Fruit fly (Drosophila melanogaster) whole organism, adult: ENCODE data around the gene tsl.

Source experiments
- CG11617 ChIP-seq: fragments of 200-800 bp; sonication (Bioruptor generic); optimal IDR thresholded peaks from 2 replicates; lab custom pipeline; 2017; ENCODE audit warnings: mild to moderate bottlenecking, missing biosample characterization, missing genetic modification reagents, missing genetic modification characterization
- CG12768 ChIP-seq: fragments of 200-800 bp; sonication (Bioruptor generic); optimal IDR thresholded peaks from 2 replicates; lab custom pipeline; 2017; ENCODE audit warnings: missing biosample characterization, missing genetic modification characterization, mild to moderate bottlenecking, moderate library complexity, missing genetic modification reagents
- CG14711 ChIP-seq: fragments of 200-800 bp; sonication (Bioruptor generic); optimal IDR thresholded peaks from 2 replicates; lab custom pipeline; 2018; ENCODE audit warnings: missing biosample characterization, mild to moderate bottlenecking, missing genetic modification characterization, moderate library complexity
- CG1620 ChIP-seq: fragments of 200-800 bp; sonication (Bioruptor generic); optimal IDR thresholded peaks from 2 replicates; lab custom pipeline; 2016; ENCODE audit warnings: missing biosample characterization, missing genetic modification characterization
- CG33017 ChIP-seq: fragments of 200-800 bp; sonication (Bioruptor generic); optimal IDR thresholded peaks from 2 replicates; lab custom pipeline; 2018; ENCODE audit warnings: missing biosample characterization, mild to moderate bottlenecking, missing genetic modification characterization, moderate library complexity
- CG5204 ChIP-seq: fragments of 200-800 bp; sonication (Bioruptor generic); optimal IDR thresholded peaks from 2 replicates; lab custom pipeline; 2016; ENCODE audit warnings: missing biosample characterization, missing genetic modification characterization
- CG7045 ChIP-seq: fragments of 200-800 bp; sonication (Bioruptor generic); optimal IDR thresholded peaks from 2 replicates; lab custom pipeline; 2017; ENCODE audit warnings: missing biosample characterization, mild to moderate bottlenecking, missing genetic modification characterization
- CG7101 ChIP-seq: fragments of 200-800 bp; sonication (Bioruptor generic); optimal IDR thresholded peaks from 2 replicates; lab custom pipeline; 2018; ENCODE audit warnings: missing biosample characterization, mild to moderate bottlenecking, missing genetic modification characterization, moderate library complexity
- Clk ChIP-seq: fragments of 200-800 bp; sonication (Bioruptor generic); optimal IDR thresholded peaks from 2 replicates; lab custom pipeline; 2017; ENCODE audit warnings: missing biosample characterization, missing genetic modification characterization
- Crg-1 ChIP-seq: fragments of 200-800 bp; sonication (Bioruptor generic); optimal IDR thresholded peaks from 2 replicates; lab custom pipeline; 2016; ENCODE audit warnings: missing biosample characterization, missing genetic modification characterization
- Mnt ChIP-seq: fragments of 200-800 bp; sonication (Bioruptor generic); optimal IDR thresholded peaks from 2 replicates; lab custom pipeline; 2016; ENCODE audit warnings: missing biosample characterization, mild to moderate bottlenecking, missing genetic modification characterization
- bab1 ChIP-seq: fragments of 200-800 bp; sonication (Bioruptor generic); optimal IDR thresholded peaks from 3 replicates; lab custom pipeline; 2019; ENCODE audit warnings: missing biosample characterization, mild to moderate bottlenecking, missing genetic modification characterization, moderate library complexity
- cic ChIP-seq: fragments of 200-800 bp; sonication (Bioruptor generic); optimal IDR thresholded peaks from 2 replicates; lab custom pipeline; 2017; ENCODE audit warnings: missing biosample characterization, mild to moderate bottlenecking, missing genetic modification characterization, moderate library complexity
- cnc ChIP-seq, 2 experiments: fragments of >200 bp; optimal IDR thresholded peaks; 2 replicates each; lab custom pipeline; 2017
- kay ChIP-seq: fragments of 200-800 bp; sonication (Bioruptor generic); peaks from one replicate; lab custom pipeline; 2016; ENCODE audit warnings: missing biosample characterization, missing genetic modification characterization, borderline replicate concordance
- ovo ChIP-seq: fragments of 200-800 bp; sonication (Bioruptor generic); optimal IDR thresholded peaks from 2 replicates; lab custom pipeline; 2016; ENCODE audit warnings: missing biosample characterization, missing genetic modification characterization
- tj ChIP-seq: fragments of 200-800 bp; sonication (Bioruptor generic); optimal IDR thresholded peaks from 3 replicates; lab custom pipeline; 2017; ENCODE audit warnings: missing biosample characterization, mild to moderate bottlenecking, missing genetic modification characterization, moderate library complexity
- toe ChIP-seq: fragments of 200-800 bp; sonication (Bioruptor generic); optimal IDR thresholded peaks from 2 replicates; lab custom pipeline; 2016; ENCODE audit warnings: missing biosample characterization, missing genetic modification characterization

The tsl gene

DNA sequence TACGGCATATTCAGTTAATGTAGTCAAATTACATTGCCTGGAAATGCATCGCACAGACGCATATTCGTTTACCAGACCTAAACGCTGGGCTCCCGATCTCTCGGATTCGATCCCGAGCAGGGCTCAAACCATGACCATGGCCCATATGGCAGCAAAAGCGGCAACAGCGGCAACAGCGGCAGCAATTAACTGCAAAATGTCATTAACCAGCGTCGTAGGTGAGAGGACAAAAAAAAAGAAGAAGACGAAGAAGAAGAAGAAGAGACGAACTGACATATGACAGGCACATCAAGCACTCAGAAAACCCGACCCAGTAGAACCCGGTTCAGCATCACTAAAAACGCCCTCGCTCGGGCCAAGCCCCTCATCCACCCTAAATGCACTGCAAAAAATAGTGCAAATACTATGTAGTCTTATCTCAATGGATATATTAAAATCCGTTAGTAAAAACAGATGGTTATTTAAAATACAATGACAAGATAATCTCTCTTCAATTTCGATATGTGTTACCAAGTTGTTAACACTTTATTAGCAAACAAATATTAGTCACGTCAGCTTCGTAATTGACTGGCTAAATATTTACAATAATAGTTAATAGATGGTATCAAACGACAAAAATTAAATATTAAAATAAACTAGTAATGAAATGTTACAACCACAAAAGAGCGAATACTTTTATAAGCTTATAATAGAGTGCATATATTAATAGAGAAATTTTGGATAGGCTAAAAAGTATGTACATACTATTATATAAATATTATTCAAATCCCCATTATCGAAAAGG is 43.6 kb upstream of the tsl start:
- TF ChIP-seq tj = no peak
- TF ChIP-seq CG33017 (tag; lab: Kevin White, UChicago) = no peak
- no peak for TF ChIP-seq Crg-1 (GFP tag; lab: Kevin White, UChicago)
- no peak for TF ChIP-seq CG5204 (GFP tag; lab: Kevin White, UChicago)
- no peak for TF ChIP-seq bab1

DNA sequence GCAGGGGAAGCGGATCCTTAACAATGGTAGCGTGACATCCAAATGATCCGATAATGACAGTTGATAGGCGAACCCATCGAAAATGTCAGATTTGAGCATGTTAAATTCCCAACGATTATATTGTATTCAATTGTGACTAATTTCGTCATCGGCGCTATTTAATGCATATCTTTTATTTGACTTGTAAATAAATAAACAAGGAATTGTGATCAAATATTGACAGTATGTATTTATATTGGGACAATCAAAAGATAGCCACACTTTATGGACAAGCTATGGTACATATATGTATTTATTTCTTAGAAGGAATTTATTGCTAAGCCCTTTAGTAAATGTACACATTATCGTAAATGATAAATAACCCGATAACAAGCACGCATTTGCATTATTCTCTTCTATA is 42.8 kb upstream of the tsl start:
- TF ChIP-seq CG11617 (GFP tag; lab: Kevin White, UChicago) (no peak), CG7101 (tag; lab: Kevin White, UChicago) (peak; percentile 30)

DNA sequence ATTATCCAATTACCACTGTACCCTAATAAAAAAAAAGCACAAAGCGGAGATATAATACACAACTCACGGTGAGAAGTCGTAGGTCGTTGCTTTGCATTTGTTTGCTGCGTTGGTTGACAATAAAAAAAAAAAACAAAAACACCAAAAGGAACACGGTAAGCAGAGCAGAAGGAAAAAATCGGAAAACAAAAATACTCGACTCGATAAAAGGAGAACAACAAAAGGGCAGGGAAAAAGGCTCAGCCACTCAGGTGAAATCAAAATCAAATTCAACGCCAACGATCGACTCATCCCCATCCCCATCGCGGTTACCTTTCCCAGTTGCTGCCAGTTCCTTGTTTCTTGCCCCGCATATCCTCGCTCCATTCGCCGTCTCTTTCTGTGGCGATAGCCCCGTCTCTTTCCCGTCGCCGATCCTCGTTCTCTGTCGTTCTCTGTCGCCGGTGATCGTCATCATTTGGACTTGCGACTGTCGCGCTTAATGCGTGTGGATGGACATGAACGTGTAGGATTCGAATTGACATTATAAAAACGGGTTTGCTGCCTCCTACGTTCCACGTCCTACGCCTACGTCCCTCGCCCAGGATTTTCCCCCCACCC is 42.2 kb upstream of the tsl start:
- TF ChIP-seq kay (GFP tag; lab: Kevin White, UChicago) (no peak), cic (GFP tag; lab: Kevin White, UChicago) (no peak), Mnt (GFP tag; lab: Kevin White, UChicago) (no peak), CG14711 (tag; lab: Kevin White, UChicago) (no peak), toe (GFP tag; lab: Kevin White, UChicago) (no peak), bab1 (no peak), cnc (optimal IDR thresholded peaks at IDR 0.05; lab: Kevin White, UChicago) (no peak), CG7101 (tag; lab: Kevin White, UChicago) (no peak)

DNA sequence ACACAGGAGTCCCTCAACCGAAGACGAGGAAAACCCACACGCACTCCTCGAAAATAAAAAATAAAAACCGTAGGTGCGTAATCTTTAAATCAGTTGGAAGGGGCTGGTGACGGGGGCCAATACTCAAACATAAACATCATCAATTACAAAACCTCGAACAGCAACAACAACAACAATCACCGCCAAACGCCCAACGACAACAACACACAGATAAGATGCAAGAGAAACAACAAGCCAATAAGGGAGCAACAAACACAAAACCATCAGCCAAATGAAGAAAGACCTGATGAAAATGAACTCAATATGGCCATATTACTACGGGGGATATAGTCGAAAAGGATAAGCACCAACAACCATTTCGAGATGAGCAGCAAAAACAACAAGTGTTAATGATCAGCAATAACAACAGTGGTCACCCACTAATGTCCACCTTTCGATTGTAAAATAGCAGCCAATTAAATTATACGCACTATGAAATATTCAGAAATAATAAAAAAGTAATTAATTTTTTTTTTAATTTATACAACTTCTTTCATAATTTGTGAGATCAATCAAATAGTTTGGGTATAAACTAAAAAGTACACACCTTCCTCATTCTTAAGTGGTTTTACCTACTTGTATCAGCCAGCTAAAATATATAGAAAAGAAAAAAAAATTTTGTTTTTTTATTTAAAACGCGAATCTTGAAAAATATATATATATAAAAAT is 41.5 kb upstream of the tsl start:
- no peak for TF ChIP-seq CG7045 (GFP tag; lab: Kevin White, UChicago)
- TF ChIP-seq kay (GFP tag; lab: Kevin White, UChicago) = no peak
- TF ChIP-seq CG14711 (tag; lab: Kevin White, UChicago) = peak; percentile 30
- no peak for TF ChIP-seq CG11617 (GFP tag; lab: Kevin White, UChicago)
- TF ChIP-seq CG33017 (tag; lab: Kevin White, UChicago) = no peak

DNA sequence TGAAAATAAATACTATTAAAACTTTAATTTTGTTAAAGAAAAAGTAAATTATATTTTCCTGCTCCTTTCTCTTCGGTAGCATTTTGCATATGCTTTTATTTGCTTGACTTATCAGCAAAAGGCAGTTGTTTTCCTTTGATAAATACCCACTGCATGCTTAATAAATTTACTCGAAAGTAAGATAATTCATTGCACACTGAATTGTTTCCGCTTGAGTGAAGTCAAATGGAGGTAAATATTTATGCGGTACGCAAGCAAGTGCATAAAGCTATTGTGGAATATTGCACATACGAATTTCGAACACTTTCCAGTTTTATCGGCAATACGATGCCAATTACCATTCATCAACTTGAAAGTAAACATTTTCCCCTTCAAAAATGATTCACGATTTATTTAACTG is 40.7 kb upstream of the tsl start:
- TF ChIP-seq toe (GFP tag; lab: Kevin White, UChicago) (no peak), bab1 (no peak), CG11617 (GFP tag; lab: Kevin White, UChicago) (no peak), cic (GFP tag; lab: Kevin White, UChicago) (peak; percentile 41), kay (GFP tag; lab: Kevin White, UChicago) (peak; percentile 85), CG1620 (GFP tag; lab: Kevin White, UChicago) (no peak), cnc (optimal IDR thresholded peaks at IDR 0.05; lab: Kevin White, UChicago) (no peak), CG7045 (GFP tag; lab: Kevin White, UChicago) (peak; percentile 67), ovo (GFP tag; lab: Kevin White, UChicago) (no peak), CG5204 (GFP tag; lab: Kevin White, UChicago) (no peak), CG7101 (tag; lab: Kevin White, UChicago) (no peak), Clk (GFP tag; lab: Kevin White, UChicago) (no peak), tj (no peak), CG33017 (tag; lab: Kevin White, UChicago) (peak; percentile 6), CG12768 (GFP tag; lab: Kevin White, UChicago) (peak; percentile 22), CG14711 (tag; lab: Kevin White, UChicago) (no peak), Crg-1 (GFP tag; lab: Kevin White, UChicago) (no peak)

DNA sequence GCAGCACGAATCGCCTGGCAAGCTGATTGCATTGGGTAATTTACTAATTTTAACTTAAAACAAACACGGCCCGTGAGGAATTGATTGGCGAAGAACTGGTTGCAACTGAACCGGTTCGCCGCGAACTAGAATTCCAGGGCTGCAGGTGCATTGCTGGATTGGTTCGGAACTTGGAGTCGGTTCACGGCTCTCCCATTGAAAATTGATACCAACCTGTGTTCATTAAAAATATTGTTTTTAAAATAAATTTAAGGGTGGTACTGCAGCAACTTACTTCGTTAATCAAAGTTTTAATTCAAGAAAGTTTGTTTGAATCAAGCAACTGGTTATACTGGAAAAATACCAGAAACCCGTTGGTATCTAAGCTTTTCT is 40.2 kb upstream of the tsl start, which contains the start of gene CASK:
CASK (minus strand) TSS at position 113 of the 372 bp plus-strand sequence.
- TF ChIP-seq bab1 = peak; percentile 4
- TF ChIP-seq CG12768 (GFP tag; lab: Kevin White, UChicago) = no peak

DNA sequence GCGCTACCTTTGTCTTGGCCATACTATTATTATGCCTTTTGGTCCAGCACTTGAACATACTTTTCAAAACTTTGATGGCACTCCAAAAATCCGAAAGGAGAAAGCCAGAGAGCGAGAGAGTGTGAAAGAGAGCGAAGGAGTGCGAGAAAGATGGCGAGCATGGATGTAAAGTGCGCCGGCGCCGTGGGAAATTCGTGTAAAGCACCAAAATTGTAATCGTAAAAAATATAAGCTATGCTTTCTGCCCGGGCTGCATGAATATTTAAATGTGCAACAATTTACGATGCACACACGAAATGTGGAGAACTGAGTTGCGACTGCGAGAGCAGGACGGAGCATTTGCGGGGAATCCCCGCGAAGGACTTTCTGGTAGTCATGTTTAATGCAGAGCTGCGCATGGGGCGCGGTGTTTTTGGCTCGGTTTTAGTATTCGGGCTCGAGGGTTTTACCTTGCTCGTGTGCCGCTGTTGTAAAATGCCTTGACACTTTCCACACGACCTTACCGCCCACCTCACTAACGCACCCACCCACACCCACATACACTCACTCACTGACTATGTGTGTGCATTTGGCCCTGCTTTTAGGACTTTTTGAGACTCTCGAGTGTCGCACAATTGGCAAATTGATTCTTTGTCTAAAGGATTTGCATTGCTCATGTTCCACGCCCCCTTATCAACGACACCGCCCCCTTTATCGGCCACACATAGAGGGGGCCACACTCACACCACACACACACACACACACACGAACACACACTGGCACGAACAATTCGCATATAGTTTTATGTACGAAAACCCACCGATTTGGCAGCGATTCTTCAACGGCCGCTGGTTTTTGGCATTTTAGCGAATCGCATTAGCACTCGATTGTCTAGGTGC is 39.6 kb upstream of the tsl start:
- TF ChIP-seq Mnt (GFP tag; lab: Kevin White, UChicago) (no peak), bab1 (peak; percentile 42)
